Fruit fly (Drosophila melanogaster) Kc167 (cell line): Measurements from ENCODE around the gene spdo.

ENCODE experiments used
- Myc ChIP-seq: fragments of >200 bp; optimal IDR thresholded peaks from 2 replicates; lab custom pipeline; 2017; ENCODE audit warnings: missing external identifiers
- Sin3A ChIP-seq: fragments of >200 bp; optimal IDR thresholded peaks from 2 replicates; lab custom pipeline; 2018; ENCODE audit warnings: missing external identifiers
- h ChIP-seq: fragments of >200 bp; optimal IDR thresholded peaks from 3 replicates; lab custom pipeline; 2018; ENCODE audit warnings: missing external identifiers
- insv ChIP-seq: fragments of >200 bp; optimal IDR thresholded peaks from 3 replicates; lab custom pipeline; 2018; ENCODE audit warnings: missing external identifiers
- psq ChIP-seq: fragments of >200 bp; optimal IDR thresholded peaks from 2 replicates; lab custom pipeline; 2017; ENCODE audit warnings: missing external identifiers
- ttk ChIP-seq: sonication (Bioruptor generic); optimal IDR thresholded peaks from 2 replicates; lab custom pipeline; 2017; ENCODE audit warnings: missing external identifiers

DNA sequence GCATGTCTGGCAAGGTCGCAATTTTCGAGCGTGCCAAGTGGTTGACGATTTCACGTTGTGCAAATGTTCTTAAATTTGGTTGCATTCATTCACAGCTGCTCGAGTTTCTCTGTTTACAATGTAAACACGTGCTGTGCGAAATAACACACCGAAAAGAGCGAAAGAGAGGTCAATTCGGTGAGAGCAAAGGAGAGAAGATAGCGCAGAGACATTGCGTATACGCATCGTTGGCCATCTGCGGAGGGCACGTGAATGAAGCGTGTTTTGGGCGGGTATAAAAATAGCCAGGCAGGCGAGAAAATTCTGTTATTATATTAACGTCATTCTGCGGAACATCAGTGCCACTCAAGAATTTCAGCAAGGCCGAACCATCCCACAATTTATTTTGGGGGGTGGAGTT lies 22.0 kb upstream of the spdo start:
- TF ChIP-seq psq (no peak), h (no peak), Myc (lab: Kevin White, UChicago) (no peak), Sin3A (lab: Kevin White, UChicago) (no peak), ttk (lab: Kevin White, UChicago) (no peak), insv (no peak)
